Fruit fly (Drosophila melanogaster) S2 (cell line): ENCODE measurements around the gene Dph5.

Source experiments
- CG8478 ChIP-seq: fragments of >200 bp; optimal IDR thresholded peaks from 2 replicates; lab custom pipeline; 2018
- CTCF ChIP-seq, 2 experiments: fragments of >200 bp; optimal IDR thresholded peaks; 2 replicates each; lab custom pipeline; 2018

Dph5 gene

DNA sequence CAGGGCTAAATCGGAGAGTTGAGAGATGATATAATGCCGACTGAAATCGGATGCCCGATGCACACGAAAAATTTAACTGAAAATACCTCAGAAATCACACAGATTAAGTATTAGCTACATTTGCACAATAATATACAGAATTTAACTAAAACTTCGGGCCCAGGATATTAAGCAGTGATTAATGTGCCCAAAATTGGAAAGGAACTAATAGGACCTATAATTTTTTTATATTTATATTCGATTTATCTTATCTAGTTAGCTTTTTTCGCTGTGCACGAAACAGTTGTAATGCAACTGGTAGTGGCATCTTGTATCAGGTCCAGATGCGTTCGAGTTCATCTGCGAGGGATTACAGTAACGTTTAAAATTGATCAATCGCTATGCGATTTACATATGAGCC lies 44.1 kb downstream of the Dph5 start:
- TF ChIP-seq CG8478 (no peak), CTCF (optimal IDR thresholded peaks at IDR 0.05; lab: Kevin White, UChicago) (no peak)

- no peak for TF ChIP-seq CTCF (optimal IDR thresholded peaks at IDR 0.05; lab: Kevin White, UChicago)
- TF ChIP-seq CG8478: no peak
Observed at dm6 chr3R:22536504-22537423, 46.3 kb downstream of the Dph5 start.

DNA sequence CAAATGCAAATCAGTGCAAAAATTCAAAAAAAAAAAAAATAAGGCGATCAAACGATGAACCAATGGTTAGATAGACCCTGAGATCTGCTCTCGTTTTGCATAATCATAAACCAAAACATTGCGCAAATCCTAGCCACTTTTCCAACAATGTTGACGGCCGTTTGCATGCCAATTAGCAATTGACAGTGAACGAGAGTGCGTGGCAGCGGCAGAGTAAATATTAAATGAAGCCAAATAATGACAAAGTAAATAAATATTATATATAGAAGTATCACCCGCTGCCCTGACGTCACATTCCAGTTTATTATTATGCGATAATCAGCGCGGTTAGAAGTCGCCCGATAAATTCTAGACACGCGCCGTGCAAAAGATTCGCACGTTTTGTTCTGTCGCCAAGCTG lies 47.1 kb downstream of the Dph5 start:
- TF ChIP-seq CTCF (optimal IDR thresholded peaks at IDR 0.05; lab: Kevin White, UChicago) (no peak), CG8478 (no peak)

- TF ChIP-seq CTCF (optimal IDR thresholded peaks at IDR 0.05; lab: Kevin White, UChicago): no peak
- no peak for TF ChIP-seq CG8478
Observed at dm6 chr3R:22533973-22534931, 48.8 kb downstream of the Dph5 start.
